Fruit fly (Drosophila melanogaster): Measurements from ENCODE around the gene Dhc1.

Dhc1 gene

DNA sequence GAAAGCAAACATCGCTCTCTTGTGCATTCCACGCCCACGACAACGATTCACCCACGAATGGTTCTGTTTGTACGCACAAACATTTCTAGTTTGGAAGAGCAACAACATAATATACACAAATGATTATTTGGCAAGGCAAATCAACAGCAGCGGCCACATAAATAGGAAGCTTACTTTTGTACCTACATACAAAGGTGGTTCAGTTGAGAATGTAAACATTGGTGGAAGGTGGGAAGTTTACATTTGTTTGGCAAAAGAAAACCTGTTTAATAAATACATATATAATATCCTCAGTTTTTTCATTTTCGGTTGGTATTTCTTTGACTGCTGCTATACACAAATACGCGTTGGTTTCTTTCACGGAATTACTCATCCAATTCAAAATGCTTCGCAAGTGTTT, 28.1 kb upstream of the Dhc1 start (continued):
- TF ChIP-seq CrebB (tag; optimal IDR thresholded peaks at IDR 0.05): peak; percentile 89
- TF ChIP-seq Max (GFP tag; optimal IDR thresholded peaks at IDR 0.05): peak; percentile 83
- TF ChIP-seq Fer3 (tag; optimal IDR thresholded peaks at IDR 0.05): peak; percentile 92
- TF ChIP-seq CG10959 (GFP tag; IDR thresholded peaks at IDR 0.05): no peak
- peak; percentile 69 for TF ChIP-seq slp2 (GFP tag; optimal IDR thresholded peaks at IDR 0.05)
- peak; percentile 82 for TF ChIP-seq Camta (GFP tag; optimal IDR thresholded peaks at IDR 0.05)
- TF ChIP-seq sc (optimal IDR thresholded peaks at IDR 0.05): no peak
- peak; percentile 79 for TF ChIP-seq sc (GFP tag; optimal IDR thresholded peaks at IDR 0.05)
- peak; percentile 75 for TF ChIP-seq YL-1 (GFP tag; optimal IDR thresholded peaks at IDR 0.05)
- peak; percentile 78 for TF ChIP-seq CG1602 (GFP tag; optimal IDR thresholded peaks at IDR 0.05)
- TF ChIP-seq fru (optimal IDR thresholded peaks at IDR 0.05): no peak
- peak; percentile 77 for TF ChIP-seq Usf (GFP tag; optimal IDR thresholded peaks at IDR 0.05)
- TF ChIP-seq tll (GFP tag; optimal IDR thresholded peaks at IDR 0.05): peak in 1 of 2 experiments; percentile 86
- peak; percentile 23 for TF ChIP-seq Hmx (GFP tag; optimal IDR thresholded peaks at IDR 0.05)
- peak; percentile 87 for TF ChIP-seq Six4 (GFP tag; optimal IDR thresholded peaks at IDR 0.05)
- no peak for TF ChIP-seq Ptx1 (GFP tag; IDR thresholded peaks at IDR 0.05)
- peak; percentile 91 for TF ChIP-seq grau (tag; optimal IDR thresholded peaks at IDR 0.05)
- peak; percentile 55 for TF ChIP-seq CG4328 (GFP tag; optimal IDR thresholded peaks at IDR 0.05)
- TF ChIP-seq ro (GFP tag; IDR thresholded peaks at IDR 0.05): no peak
- TF ChIP-seq CG7786 (GFP tag; optimal IDR thresholded peaks at IDR 0.05): peak; percentile 61
- peak; percentile 86 for TF ChIP-seq Sox100B (GFP tag; optimal IDR thresholded peaks at IDR 0.05)
- peak; percentile 72 for TF ChIP-seq NC2α (GFP tag; optimal IDR thresholded peaks at IDR 0.05)
- TF ChIP-seq CG13775 (GFP tag; optimal IDR thresholded peaks at IDR 0.05): peak; percentile 73
- peak; percentile 86 for TF ChIP-seq mam (GFP tag; optimal IDR thresholded peaks at IDR 0.05)
- TF ChIP-seq CG9437 (GFP tag; optimal IDR thresholded peaks at IDR 0.05): peak; percentile 78
- TF ChIP-seq Mrtf (GFP tag; IDR thresholded peaks at IDR 0.05): no peak
- peak; percentile 80 for TF ChIP-seq CG10274 (GFP tag; optimal IDR thresholded peaks at IDR 0.05)
- peak; percentile 78 for TF ChIP-seq CG1647 (GFP tag; optimal IDR thresholded peaks at IDR 0.05)
- TF ChIP-seq yki (optimal IDR thresholded peaks at IDR 0.05): no peak
- TF ChIP-seq sisA (GFP tag; IDR thresholded peaks at IDR 0.05): no peak
- no peak for TF ChIP-seq toy (GFP tag; IDR thresholded peaks at IDR 0.05)
- TF ChIP-seq CG14441 (GFP tag; IDR thresholded peaks at IDR 0.05): no peak
- TF ChIP-seq slbo (GFP tag; IDR thresholded peaks at IDR 0.05): no peak
- TF ChIP-seq CG6254 (GFP tag; optimal IDR thresholded peaks at IDR 0.05): peak; percentile 85
- TF ChIP-seq CG3163 (GFP tag; optimal IDR thresholded peaks at IDR 0.05): peak; percentile 31
- TF ChIP-seq CG2199 (GFP tag; IDR thresholded peaks at IDR 0.05): no peak
- TF ChIP-seq ATbp (GFP tag; optimal IDR thresholded peaks at IDR 0.05): peak; percentile 89
- no peak for TF ChIP-seq tio (GFP tag; optimal IDR thresholded peaks at IDR 0.05)
- TF ChIP-seq CG1024 (GFP tag; IDR thresholded peaks at IDR 0.05): no peak
- TF ChIP-seq disco-r (GFP tag; optimal IDR thresholded peaks at IDR 0.05): peak; percentile 65
- no peak for TF ChIP-seq CG4730 (GFP tag; IDR thresholded peaks at IDR 0.05)
- peak; percentile 92 for TF ChIP-seq tap (tag; optimal IDR thresholded peaks at IDR 0.05)
- peak; percentile 65 for TF ChIP-seq CG34376 (GFP tag; optimal IDR thresholded peaks at IDR 0.05)
- TF ChIP-seq Nf-YB (GFP tag; optimal IDR thresholded peaks at IDR 0.05): peak; percentile 76
- peak; percentile 92 for TF ChIP-seq ind (GFP tag; optimal IDR thresholded peaks at IDR 0.05)
- TF ChIP-seq CG9932 (GFP tag; IDR thresholded peaks at IDR 0.05): no peak
- TF ChIP-seq E2f1 (GFP tag; IDR thresholded peaks at IDR 0.05): no peak
- peak; percentile 90 for TF ChIP-seq CoRest (tag; optimal IDR thresholded peaks at IDR 0.05)
- TF ChIP-seq cg (GFP tag; optimal IDR thresholded peaks at IDR 0.05): peak; percentile 7
- no peak for TF ChIP-seq lmd (GFP tag; IDR thresholded peaks at IDR 0.05)
- peak; percentile 58 for TF ChIP-seq kah (GFP tag; optimal IDR thresholded peaks at IDR 0.05)
- TF ChIP-seq CG3065 (GFP tag; optimal IDR thresholded peaks at IDR 0.05): peak; percentile 69
- no peak for TF ChIP-seq D (optimal IDR thresholded peaks at IDR 0.05)
- TF ChIP-seq D (GFP tag; optimal IDR thresholded peaks at IDR 0.05): peak; percentile 85
